Fruit fly (Drosophila melanogaster) whole organism, embryonic: ENCODE measurements around the gene Cep290.
A peak's percentile ranks its signal among the peaks of the same experiment; 100 is the strongest.

Experiments used
- Awh ChIP-seq: fragments of 200-800 bp; sonication (Bioruptor generic); IDR thresholded peaks from 2 replicates; pipeline ENCODE4, ENCODE4 v1.3.6; 2022; ENCODE audit warnings: missing biosample characterization, missing genetic modification characterization
- Blimp-1 ChIP-seq: fragments of 200-800 bp; sonication (Bioruptor generic); optimal IDR thresholded peaks from 3 replicates; lab custom pipeline; 2018; ENCODE audit warnings: missing biosample characterization, missing genetic modification characterization, mild to moderate bottlenecking, moderate library complexity, missing genetic modification reagents
- CG10543 ChIP-seq: fragments of 200-800 bp; sonication (Bioruptor generic); optimal IDR thresholded peaks from 3 replicates; lab custom pipeline; 2017; ENCODE audit warnings: missing biosample characterization, mild to moderate bottlenecking, missing genetic modification characterization, moderate library complexity
- CG11456 ChIP-seq: fragments of 200-800 bp; sonication (Bioruptor generic); IDR thresholded peaks from 3 replicates; pipeline ENCODE4 v1.3.6; 2022; ENCODE audit warnings: missing biosample characterization, missing genetic modification characterization
- CG12769 ChIP-seq: fragments of 200-800 bp; sonication (Bioruptor generic); optimal IDR thresholded peaks from 2 replicates; lab custom pipeline; 2019; ENCODE audit warnings: missing biosample characterization, mild to moderate bottlenecking, missing genetic modification characterization, moderate library complexity
- CG13894 ChIP-seq: fragments of 200-800 bp; sonication (Bioruptor generic); optimal IDR thresholded peaks from 3 replicates; lab custom pipeline; 2018; ENCODE audit warnings: missing biosample characterization, mild to moderate bottlenecking, missing genetic modification characterization, moderate library complexity
- CG14014 ChIP-seq: fragments of 200-800 bp; sonication (Bioruptor generic); IDR thresholded peaks from 2 replicates; pipeline ENCODE4 v1.3.6; 2022; ENCODE audit warnings: missing biosample characterization, missing genetic modification characterization
- CG15601 ChIP-seq: fragments of 200-800 bp; sonication (Bioruptor generic); optimal IDR thresholded peaks from 3 replicates; lab custom pipeline; 2019; ENCODE audit warnings: missing biosample characterization, mild to moderate bottlenecking, missing genetic modification characterization, moderate library complexity
- CG17361 ChIP-seq: fragments of 200-800 bp; sonication (Bioruptor generic); IDR thresholded peaks from 3 replicates; pipeline ENCODE4 v1.3.6; 2022; ENCODE audit warnings: missing biosample characterization, missing genetic modification characterization
- CG17802 ChIP-seq: fragments of 200-800 bp; sonication (Bioruptor generic); optimal IDR thresholded peaks from 2 replicates; lab custom pipeline; 2018; ENCODE audit warnings: missing biosample characterization, mild to moderate bottlenecking, missing genetic modification characterization, moderate library complexity
- CG17829 ChIP-seq: fragments of 200-800 bp; optimal IDR thresholded peaks from 2 replicates; lab custom pipeline; 2019; ENCODE audit warnings: missing biosample characterization, mild to moderate bottlenecking, missing genetic modification characterization, moderate library complexity
- CG2712 ChIP-seq: fragments of 200-800 bp; optimal IDR thresholded peaks from 3 replicates; lab custom pipeline; 2019; ENCODE audit warnings: missing biosample characterization, mild to moderate bottlenecking, missing genetic modification characterization, moderate library complexity
- CG31365 ChIP-seq: fragments of 200-800 bp; sonication (Bioruptor generic); optimal IDR thresholded peaks from 2 replicates; lab custom pipeline; 2018; ENCODE audit warnings: missing biosample characterization, mild to moderate bottlenecking, missing genetic modification characterization
- CkIIα-i1 ChIP-seq: fragments of 200-800 bp; sonication (Bioruptor generic); IDR thresholded peaks from 2 replicates; pipeline ENCODE4 v1.3.6; 2022; ENCODE audit warnings: missing biosample characterization, missing genetic modification characterization
- Dad ChIP-seq: fragments of 200-800 bp; sonication (Bioruptor generic); optimal IDR thresholded peaks from 3 replicates; lab custom pipeline; 2016; ENCODE audit warnings: missing biosample characterization, missing genetic modification characterization
- Dbx ChIP-seq: fragments of 200-800 bp; sonication (Bioruptor generic); IDR thresholded peaks from 3 replicates; pipeline ENCODE4 v1.3.6; 2022; ENCODE audit warnings: missing biosample characterization, missing genetic modification characterization
- Deaf1 ChIP-seq: fragments of 200-800 bp; optimal IDR thresholded peaks from 3 replicates; lab custom pipeline; 2019; ENCODE audit warnings: missing biosample characterization, mild to moderate bottlenecking, missing genetic modification characterization, moderate library complexity
- H15 ChIP-seq: fragments of 200-800 bp; sonication (Bioruptor generic); IDR thresholded peaks from 3 replicates; pipeline ENCODE4 v1.3.6; 2022; ENCODE audit warnings: missing biosample characterization, missing genetic modification characterization
- HLH3B ChIP-seq: fragments of 200-800 bp; sonication (Bioruptor generic); IDR thresholded peaks from 2 replicates; pipeline ENCODE4 v1.3.6; 2022; ENCODE audit warnings: missing biosample characterization, missing genetic modification characterization
- Lim3 ChIP-seq: fragments of 200-800 bp; sonication (Bioruptor generic); IDR thresholded peaks from 2 replicates; pipeline ENCODE4 v1.3.6; 2022; ENCODE audit warnings: missing biosample characterization, missing genetic modification characterization
- Lpt ChIP-seq: fragments of >200 bp; optimal IDR thresholded peaks from 2 replicates; lab custom pipeline; 2018; ENCODE audit warnings: missing biosample characterization, missing genetic modification characterization
- Med ChIP-seq: fragments of 200-800 bp; sonication (Bioruptor generic); peaks from one replicate; lab custom pipeline; 2016; ENCODE audit warnings: missing biosample characterization, missing genetic modification characterization, mild to moderate bottlenecking, inconsistent platforms, moderate library complexity
- abd-A ChIP-seq: fragments of 200-800 bp; sonication (Bioruptor generic); optimal IDR thresholded peaks from 3 replicates; lab custom pipeline; 2019; ENCODE audit warnings: missing biosample characterization, mild to moderate bottlenecking, missing genetic modification characterization, moderate library complexity
- ara ChIP-seq: fragments of 200-800 bp; sonication (Bioruptor generic); IDR thresholded peaks from 2 replicates; pipeline ENCODE4 v1.3.6; 2022; ENCODE audit warnings: missing biosample characterization, missing genetic modification characterization
- chinmo ChIP-seq: fragments of 200-800 bp; sonication (Bioruptor generic); IDR thresholded peaks from 4 replicates; pipeline ENCODE4 v1.3.6; 2022; ENCODE audit warnings: missing biosample characterization, missing genetic modification characterization; ENCODE audit not compliant: partially characterized antibody
- chm ChIP-seq: fragments of 200-800 bp; sonication (Bioruptor generic); IDR thresholded peaks from 2 replicates; pipeline ENCODE4 v1.3.6; 2022; ENCODE audit warnings: missing biosample characterization, missing genetic modification characterization
- ci ChIP-seq: fragments of 200-800 bp; sonication (Bioruptor generic); IDR thresholded peaks from 3 replicates; pipeline ENCODE4 v1.3.6; 2022; ENCODE audit warnings: missing biosample characterization, missing genetic modification characterization
- crp ChIP-seq, 2 experiments: fragments of 200-800 bp; sonication (Bioruptor generic); optimal IDR thresholded peaks; 2 replicates in 1 of 2; 3 replicates in 1 of 2; lab custom pipeline; 2017; ENCODE audit warnings: missing biosample characterization in 2 of 2, missing genetic modification characterization in 2 of 2, mild to moderate bottlenecking in 1 of 2, moderate library complexity in 1 of 2
- cwo ChIP-seq: fragments of 200-800 bp; sonication (Bioruptor generic); optimal IDR thresholded peaks from 3 replicates; lab custom pipeline; 2017; ENCODE audit warnings: missing biosample characterization, missing genetic modification characterization, mild to moderate bottlenecking, moderate library complexity, missing genetic modification reagents
- gem ChIP-seq: fragments of 200-800 bp; sonication (Bioruptor generic); optimal IDR thresholded peaks from 2 replicates; lab custom pipeline; 2019; ENCODE audit warnings: missing biosample characterization, mild to moderate bottlenecking, missing genetic modification characterization, moderate library complexity
- hth ChIP-seq: fragments of >200 bp; optimal IDR thresholded peaks from 2 replicates; lab custom pipeline; 2017; ENCODE audit warnings: inconsistent platforms
- kni ChIP-seq: fragments of 200-800 bp; sonication (Bioruptor generic); optimal IDR thresholded peaks from 3 replicates; lab custom pipeline; 2017; ENCODE audit warnings: mild to moderate bottlenecking, missing biosample characterization, missing genetic modification reagents, missing genetic modification characterization
- lola ChIP-seq, 3 experiments: fragments of >200 bp in 2 of 3; fragments of 200-800 bp in 1 of 3; sonication (Bioruptor generic) in 1 of 3; optimal IDR thresholded peaks; 2 replicates each; lab custom pipeline; 2017 to 2019; ENCODE audit warnings: missing biosample characterization in 3 of 3, missing genetic modification characterization in 3 of 3, mild to moderate bottlenecking in 1 of 3, moderate library complexity in 1 of 3
- mirr ChIP-seq: fragments of 200-800 bp; sonication (Bioruptor generic); optimal IDR thresholded peaks from 3 replicates; lab custom pipeline; 2018; ENCODE audit warnings: missing biosample characterization, mild to moderate bottlenecking, missing genetic modification characterization
- nerfin-1 ChIP-seq: fragments of 200-800 bp; sonication (Bioruptor generic); optimal IDR thresholded peaks from 3 replicates; lab custom pipeline; 2019; ENCODE audit warnings: missing biosample characterization, mild to moderate bottlenecking, missing genetic modification characterization, moderate library complexity
- pnt ChIP-seq: fragments of 200-800 bp; sonication (Bioruptor generic); optimal IDR thresholded peaks from 3 replicates; lab custom pipeline; 2016; ENCODE audit warnings: missing biosample characterization, missing genetic modification characterization
- psq ChIP-seq: fragments of 200-800 bp; sonication (Bioruptor generic); optimal IDR thresholded peaks from 2 replicates; lab custom pipeline; 2017; ENCODE audit warnings: missing biosample characterization, missing genetic modification characterization
- rib ChIP-seq: fragments of 200-800 bp; sonication (Bioruptor generic); IDR thresholded peaks from 2 replicates; pipeline ENCODE4 v1.3.6; 2022; ENCODE audit warnings: missing biosample characterization, missing genetic modification characterization
- sens ChIP-seq: fragments of 200-800 bp; sonication (Bioruptor generic); peaks from one replicate; lab custom pipeline; 2016; ENCODE audit warnings: missing biosample characterization, missing genetic modification characterization
- sisA ChIP-seq: fragments of 200-800 bp; sonication (Bioruptor generic); IDR thresholded peaks from 2 replicates; pipeline ENCODE4 v1.3.6; 2022; ENCODE audit warnings: missing biosample characterization, missing genetic modification characterization
- slbo ChIP-seq: fragments of 200-800 bp; sonication (Bioruptor generic); IDR thresholded peaks from 2 replicates; pipeline ENCODE4 v1.3.6; 2022; ENCODE audit warnings: missing biosample characterization, missing genetic modification characterization
- sr ChIP-seq: fragments of 200-800 bp; sonication (Bioruptor generic); IDR thresholded peaks from 3 replicates; pipeline ENCODE4 v1.3.6; 2022; ENCODE audit warnings: missing biosample characterization, missing genetic modification characterization
- ssp ChIP-seq: fragments of 200-800 bp; sonication (Bioruptor generic); IDR thresholded peaks from 2 replicates; pipeline ENCODE4 v1.3.6; 2022; ENCODE audit warnings: missing biosample characterization, missing genetic modification characterization
- ttk ChIP-seq: fragments of 200-800 bp; sonication (Bioruptor generic); IDR thresholded peaks from 2 replicates; pipeline ENCODE4 v2.1.2; 2022; ENCODE audit warnings: missing biosample characterization, missing genetic modification characterization
- twi ChIP-seq: fragments of 200-800 bp; optimal IDR thresholded peaks from 2 replicates; lab custom pipeline; 2019; ENCODE audit warnings: missing biosample characterization, mild to moderate bottlenecking, missing genetic modification characterization, moderate library complexity
- vvl ChIP-seq: fragments of 200-800 bp; sonication (Bioruptor generic); IDR thresholded peaks from 2 replicates; pipeline ENCODE4 v1.3.6; 2022; ENCODE audit warnings: missing biosample characterization, missing genetic modification characterization
- zfh1 ChIP-seq: fragments of 200-800 bp; sonication (Bioruptor generic); IDR thresholded peaks from 3 replicates; pipeline ENCODE4 v1.3.6; 2022; ENCODE audit warnings: missing biosample characterization, missing genetic modification characterization

Cep290 gene

DNA sequence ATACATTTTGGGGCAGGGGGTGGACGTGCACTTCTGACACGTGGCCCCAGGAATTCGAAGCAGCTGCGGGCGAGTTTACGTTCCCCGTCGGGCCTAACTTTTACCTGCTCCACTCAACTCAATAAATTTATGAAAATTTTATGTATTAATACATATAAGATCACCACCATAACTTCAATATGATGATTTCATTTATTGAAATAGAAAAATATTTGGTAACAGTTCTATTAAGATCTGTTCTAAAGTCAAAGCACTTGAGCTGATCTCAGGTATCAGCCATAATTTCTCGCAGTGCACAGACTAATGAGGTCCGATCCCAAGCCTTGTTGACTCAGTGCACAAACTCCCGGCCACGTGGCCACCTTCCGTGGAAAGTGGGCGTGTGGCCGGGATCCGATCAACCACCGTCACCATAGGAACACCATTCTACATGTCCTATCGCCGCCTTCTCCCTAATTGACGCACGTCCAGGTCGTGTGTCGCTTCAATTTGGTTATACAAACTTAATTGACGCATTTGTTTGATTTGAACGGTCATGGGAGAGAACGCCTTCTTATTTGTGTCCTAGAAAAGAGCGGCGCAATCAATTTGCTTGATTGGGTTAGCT is 33.6 kb upstream of the Cep290 start (continued):
- no peak for TF ChIP-seq Dbx (GFP tag; lab: Robert Waterston, UW)
- TF ChIP-seq twi (tag; lab: Kevin White, UChicago): no peak
- TF ChIP-seq slbo: no peak
- no peak for TF ChIP-seq nerfin-1 (tag; lab: Kevin White, UChicago)
- TF ChIP-seq CG10543 (GFP tag; lab: Kevin White, UChicago): no peak
- peak in 1 of 3 experiments; percentile 37 for TF ChIP-seq lola (GFP tag; optimal IDR thresholded peaks at IDR 0.05; lab: Kevin White, UChicago)
- no peak for TF ChIP-seq CG17802
- 0 out of 3 replicates have a peak, but pooled peaks have one; percentile 12 for TF ChIP-seq H15 (GFP tag; lab: Robert Waterston, UW)
- TF ChIP-seq Med: no peak

DNA sequence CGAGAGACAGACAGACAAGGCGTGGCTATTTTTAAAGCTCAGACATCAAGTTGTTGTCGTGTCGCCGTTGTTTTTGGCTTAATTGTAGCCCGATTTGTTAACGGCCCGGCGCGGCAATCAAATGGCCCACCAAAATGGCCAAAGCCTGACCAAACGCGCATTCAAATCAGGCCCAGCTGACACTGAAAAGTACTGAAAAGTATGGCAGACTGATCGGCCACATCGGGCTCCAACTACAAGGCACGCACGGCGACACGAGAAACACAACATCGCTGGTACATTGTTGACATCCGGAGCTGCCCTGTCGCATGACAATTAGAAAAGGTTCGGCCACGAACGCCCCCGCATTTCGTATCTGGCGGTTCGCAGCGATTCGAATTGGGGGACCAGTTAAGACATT is 31.9 kb upstream of the Cep290 start:
- 0 out of 4 replicates have a peak, but pooled peaks have one; percentile 49 for TF ChIP-seq chinmo (GFP tag; lab: Robert Waterston, UW)
- peak; percentile 63 for TF ChIP-seq mirr (GFP tag; lab: Kevin White, UChicago)
- TF ChIP-seq ttk: 0 out of 2 replicates have a peak, but pooled peaks have one; percentile 7
- no peak for TF ChIP-seq hth (lab: Kevin White, UChicago)
- peak; percentile 19; the same call in 1 of the 3 replicates for TF ChIP-seq ci (GFP tag; lab: Robert Waterston, UW)
- peak; percentile 28 for TF ChIP-seq Deaf1 (tag; lab: Kevin White, UChicago)
- TF ChIP-seq abd-A (tag; lab: Kevin White, UChicago): peak; percentile 64
- TF ChIP-seq chm (GFP tag; lab: Robert Waterston, UW): 0 out of 2 replicates have a peak, but pooled peaks have one; percentile 19
- TF ChIP-seq zfh1: 0 out of 3 replicates have a peak, but pooled peaks have one; percentile 31
- TF ChIP-seq sens (GFP tag; lab: Kevin White, UChicago): peak; percentile 53
- peak; percentile 87 for TF ChIP-seq kni
- TF ChIP-seq sr (GFP tag; lab: Robert Waterston, UW): peak; percentile 44; the same call in 1 of the 3 replicates
- no peak for TF ChIP-seq CG31365 (tag; lab: Kevin White, UChicago)
- TF ChIP-seq CG14014: no peak
- TF ChIP-seq Med: peak; percentile 67
- peak; percentile 56 for TF ChIP-seq CG13894
- 0 out of 2 replicates have a peak, but pooled peaks have one; percentile 6 for TF ChIP-seq Awh
- TF ChIP-seq vvl: peak; percentile 55; the same call in 1 of the 2 replicates
- peak; percentile 0 for TF ChIP-seq cwo
- peak; percentile 17 for TF ChIP-seq CG12769 (tag; lab: Kevin White, UChicago)
- TF ChIP-seq rib (GFP tag; lab: Robert Waterston, UW): 0 out of 2 replicates have a peak, but pooled peaks have one; percentile 23
- peak; percentile 52 for TF ChIP-seq CG10543 (GFP tag; lab: Kevin White, UChicago)
- no peak for TF ChIP-seq ssp (GFP tag; lab: Robert Waterston, UW)
- no peak for TF ChIP-seq crp (GFP tag; optimal IDR thresholded peaks at IDR 0.05; lab: Kevin White, UChicago)

DNA sequence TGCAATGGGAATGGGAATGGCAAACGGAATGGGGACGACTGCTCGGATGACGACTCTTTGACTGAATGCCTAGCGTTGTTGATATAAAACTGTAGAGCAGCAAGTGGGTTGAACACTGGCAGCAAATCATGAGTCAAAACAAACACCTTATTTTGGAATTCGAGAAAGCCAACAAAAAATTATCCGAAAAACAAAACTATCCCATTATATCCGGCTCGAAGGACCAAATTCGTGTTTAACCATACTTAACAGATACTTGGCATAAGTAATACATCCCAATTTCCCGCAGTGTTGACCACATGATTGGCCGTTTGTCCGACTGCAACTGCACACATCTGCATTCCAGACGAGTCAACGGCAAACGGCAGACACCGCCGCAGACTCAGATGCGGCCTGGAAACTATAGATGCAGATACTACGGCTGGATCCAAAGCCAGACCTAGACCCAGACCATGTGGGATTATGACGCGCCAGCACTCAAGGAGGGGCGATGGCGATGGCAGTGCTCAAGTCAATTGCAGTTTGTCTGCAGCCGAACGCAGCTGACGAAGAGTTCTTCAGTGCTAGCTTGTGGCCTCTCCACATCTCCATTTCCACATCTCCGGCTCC is 30.4 kb upstream of the Cep290 start:
- TF ChIP-seq Lpt (GFP tag; lab: Kevin White, UChicago): no peak
- TF ChIP-seq CG17829 (tag; lab: Kevin White, UChicago): no peak
- peak; percentile 27 for TF ChIP-seq Blimp-1 (GFP tag; lab: Kevin White, UChicago)
- peak; percentile 29; the same call in 1 of the 2 replicates for TF ChIP-seq Lim3
- peak; percentile 23 for TF ChIP-seq CG2712 (tag; lab: Kevin White, UChicago)
- no peak for TF ChIP-seq CG15601
- TF ChIP-seq pnt: no peak
- TF ChIP-seq CkIIα-i1 (GFP tag; lab: Robert Waterston, UW): no peak
- TF ChIP-seq CG17361 (GFP tag; lab: Robert Waterston, UW): 0 out of 3 replicates have a peak, but pooled peaks have one; percentile 14
- TF ChIP-seq gem (tag; lab: Kevin White, UChicago): peak; percentile 44
- no peak for TF ChIP-seq psq
- TF ChIP-seq sisA: peak; percentile 31; the same call in 1 of the 2 replicates
- TF ChIP-seq Dad (GFP tag; lab: Kevin White, UChicago): no peak
- TF ChIP-seq CG11456 (GFP tag; lab: Robert Waterston, UW): no peak
- TF ChIP-seq twi (tag; lab: Kevin White, UChicago): peak; percentile 95
- 0 out of 2 replicates have a peak, but pooled peaks have one; percentile 15 for TF ChIP-seq ara (GFP tag; lab: Robert Waterston, UW)
- TF ChIP-seq HLH3B (GFP tag; lab: Robert Waterston, UW): peak; percentile 43; the same call in 1 of the 2 replicates
